Fruit fly (Drosophila melanogaster): ENCODE measurements around the gene Sbat.

The Sbat gene

DNA sequence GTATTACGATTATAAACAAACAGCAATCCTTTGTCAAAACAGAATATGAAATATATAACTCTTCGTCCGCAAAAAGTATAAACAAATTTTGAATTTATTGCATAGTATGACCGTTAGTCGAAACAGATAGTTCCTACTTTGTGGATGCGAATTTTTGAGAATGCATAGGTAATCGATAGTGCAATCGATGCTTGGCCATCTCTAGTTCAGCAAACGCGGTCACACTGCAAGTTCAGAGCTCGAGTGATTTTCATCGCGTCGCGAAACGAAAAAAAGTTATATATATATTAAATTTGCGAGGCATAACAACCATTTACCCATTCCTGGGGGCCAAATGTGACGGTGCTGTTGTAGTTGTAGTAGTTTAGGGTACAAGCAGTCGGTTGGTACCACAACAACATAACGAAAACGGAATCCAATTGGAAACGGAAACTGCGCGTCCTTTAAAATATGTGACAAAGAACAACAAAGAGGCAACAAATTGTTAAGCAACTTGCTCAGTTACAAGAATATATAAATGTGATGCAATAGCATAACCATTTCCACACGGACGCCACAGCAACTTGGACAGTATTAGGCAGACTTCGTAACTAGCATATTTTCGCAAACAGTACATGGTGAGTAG is 21.1 kb upstream of the Sbat start, which contains the start of gene CG2991 (continued):
- TF ChIP-seq toy (GFP tag; IDR thresholded peaks at IDR 0.05) (no peak), CG2199 (GFP tag; IDR thresholded peaks at IDR 0.05) (0 out of 3 replicates have a peak, but pooled peaks have one; percentile 40), dmrt11E (tag; optimal IDR thresholded peaks at IDR 0.05) (peak; percentile 13), CG17186 (GFP tag; optimal IDR thresholded peaks at IDR 0.05) (no peak), Usf (GFP tag; optimal IDR thresholded peaks at IDR 0.05) (no peak), h (optimal IDR thresholded peaks at IDR 0.05) (no peak), ttk (GFP tag; IDR thresholded peaks at IDR 0.05) (no peak), kni (GFP tag; optimal IDR thresholded peaks at IDR 0.05) (peak; percentile 51), zen2 (GFP tag; IDR thresholded peaks at IDR 0.05; ENCODE audit: partially characterized antibody) (peak; percentile 70; the same call in 1 of the 3 replicates), vvl (GFP tag; IDR thresholded peaks at IDR 0.05) (peak; percentile 55), CG9932 (GFP tag; IDR thresholded peaks at IDR 0.05) (peak; percentile 48), seq (GFP tag; IDR thresholded peaks at IDR 0.05) (no peak), dimm (GFP tag; IDR thresholded peaks at IDR 0.05) (no peak), stwl (tag; optimal IDR thresholded peaks at IDR 0.05) (peak; percentile 84), al (GFP tag; IDR thresholded peaks at IDR 0.05) (no peak), Dfd (GFP tag; optimal IDR thresholded peaks at IDR 0.05) (no peak), CG15011 (GFP tag; optimal IDR thresholded peaks at IDR 0.05) (no peak), HLH4C (GFP tag; IDR thresholded peaks at IDR 0.05; ENCODE audit: partially characterized antibody) (peak; percentile 59; the same call in 2 of the 3 replicates), Mad (GFP tag; optimal IDR thresholded peaks at IDR 0.05) (peak; percentile 63), repo (GFP tag; optimal IDR thresholded peaks at IDR 0.05) (no peak), bigmax (GFP tag; optimal IDR thresholded peaks at IDR 0.05) (no peak), Lpt (GFP tag; optimal IDR thresholded peaks at IDR 0.05) (no peak), disco-r (GFP tag; optimal IDR thresholded peaks at IDR 0.05) (no peak), CG13296 (GFP tag; optimal IDR thresholded peaks at IDR 0.05) (peak; percentile 18), CG31441 (GFP tag; IDR thresholded peaks at IDR 0.05) (peak; percentile 33; the same call in 1 of the 2 replicates), CG1602 (GFP tag; optimal IDR thresholded peaks at IDR 0.05) (no peak), stc (GFP tag; IDR thresholded peaks at IDR 0.05) (no peak), Stat92E (GFP tag; optimal IDR thresholded peaks at IDR 0.05) (peak in 1 of 3 experiments; percentile 38), pan (optimal IDR thresholded peaks at IDR 0.05) (no peak), pan (GFP tag; optimal IDR thresholded peaks at IDR 0.05 in 1 of 2, IDR thresholded peaks at IDR 0.05 in 1 of 2) (no peak), MBD-R2 (GFP tag; IDR thresholded peaks at IDR 0.05) (peak; percentile 75), CG33557 (GFP tag; optimal IDR thresholded peaks at IDR 0.05) (no peak), bsh (GFP tag; optimal IDR thresholded peaks at IDR 0.05) (peak in 1 of 2 experiments; percentile 3), CG11560 (tag; IDR thresholded peaks at IDR 0.05) (no peak), Deaf1 (tag; optimal IDR thresholded peaks at IDR 0.05) (peak; percentile 19), CG10431 (GFP tag; optimal IDR thresholded peaks at IDR 0.05) (peak; percentile 36), Ptx1 (GFP tag; IDR thresholded peaks at IDR 0.05) (no peak), CG7928 (GFP tag; optimal IDR thresholded peaks at IDR 0.05) (no peak), Antp (GFP tag; optimal IDR thresholded peaks at IDR 0.05) (no peak), danr (GFP tag; IDR thresholded peaks at IDR 0.05) (no peak), sob (GFP tag; IDR thresholded peaks at IDR 0.05) (peak; percentile 57), CG17359 (tag; optimal IDR thresholded peaks at IDR 0.05) (peak; percentile 37), lola (GFP tag; optimal IDR thresholded peaks at IDR 0.05) (no peak), CG13775 (GFP tag; optimal IDR thresholded peaks at IDR 0.05) (no peak), org-1 (GFP tag; optimal IDR thresholded peaks at IDR 0.05) (no peak), usp (GFP tag; optimal IDR thresholded peaks at IDR 0.05) (no peak), Fer3 (tag; optimal IDR thresholded peaks at IDR 0.05) (peak; percentile 5), exex (tag; optimal IDR thresholded peaks at IDR 0.05) (peak; percentile 13), ewg (GFP tag; optimal IDR thresholded peaks at IDR 0.05) (no peak), ase (GFP tag; IDR thresholded peaks at IDR 0.05) (no peak), CG8388 (GFP tag; optimal IDR thresholded peaks at IDR 0.05) (no peak)
